Worm (Caenorhabditis elegans) whole organism, L4 larva: ENCODE measurements around the gene F44E2.4.

Experiments
- ama-1 ChIP-seq: fragments of 150-350 bp; optimal IDR thresholded peaks from 2 replicates; lab custom pipeline; 2014; ENCODE audit warnings: inconsistent platforms, mixed read lengths
- fos-1 ChIP-seq: fragments of 150-350 bp; optimal IDR thresholded peaks from 2 replicates; lab custom pipeline; 2014; ENCODE audit warnings: missing biosample characterization, missing genetic modification characterization
- hif-1 ChIP-seq, 2 experiments: sonication (generic microtip); optimal IDR thresholded peaks; 2 replicates each; lab custom pipeline; 2016 to 2017; ENCODE audit warnings: missing compliant biosample characterization in 2 of 2, missing genetic modification characterization in 2 of 2, missing genetic modification reagents in 2 of 2, missing genotype in 2 of 2, mild to moderate bottlenecking in 1 of 2
- lin-13 ChIP-seq: fragments of 150-350 bp; optimal IDR thresholded peaks from 2 replicates; lab custom pipeline; 2014; ENCODE audit warnings: missing biosample characterization, missing genetic modification reagents, missing genetic modification characterization
- nhr-102 ChIP-seq: sonication (generic microtip); optimal IDR thresholded peaks from 2 replicates; lab custom pipeline; 2016; ENCODE audit warnings: mild to moderate bottlenecking, missing genetic modification characterization, moderate library complexity, missing compliant biosample characterization
- nhr-111 ChIP-seq: fragments of 200-800 bp; sonication (Bioruptor generic); optimal IDR thresholded peaks from 2 replicates; lab custom pipeline; 2018; ENCODE audit warnings: mild to moderate bottlenecking, missing genetic modification characterization, missing compliant biosample characterization
- nhr-28 ChIP-seq: fragments of 150-350 bp; optimal IDR thresholded peaks from 2 replicates; lab custom pipeline; 2014; ENCODE audit warnings: missing biosample characterization, missing genetic modification characterization
- nhr-77 ChIP-seq: fragments of 150-350 bp; optimal IDR thresholded peaks from 2 replicates; lab custom pipeline; 2014; ENCODE audit warnings: missing biosample characterization, missing genetic modification characterization
- snpc-1.2 ChIP-seq: fragments of 200-800 bp; sonication (Bioruptor generic); IDR thresholded peaks from 2 replicates; pipeline ENCODE4 v1.3.6; 2022; ENCODE audit warnings: missing genetic modification reagents, missing genetic modification characterization, missing compliant biosample characterization

- no peak for TF ChIP-seq fos-1 (tag; lab: Kevin White, UChicago)
- TF ChIP-seq nhr-28, result no peak
- TF ChIP-seq nhr-102 (tag; lab: Kevin White, UChicago), result no peak
- no peak for TF ChIP-seq ama-1 (lab: Kevin White, UChicago)
- no peak for TF ChIP-seq nhr-77
- TF ChIP-seq hif-1 (tag; optimal IDR thresholded peaks at IDR 0.05; lab: Kevin White, UChicago), result no peak
- no peak for TF ChIP-seq nhr-111 (GFP tag; lab: Kevin White, UChicago)
- TF ChIP-seq snpc-1.2, result no peak
- no peak for TF ChIP-seq lin-13
These were observed 52.1 kb downstream of the F44E2.4 start, which contains the start of gene K02D10.8 for ce11 chrIII:8786077-8786476.
